Worm (Caenorhabditis elegans): ENCODE data around the gene scl-5.

DNA sequence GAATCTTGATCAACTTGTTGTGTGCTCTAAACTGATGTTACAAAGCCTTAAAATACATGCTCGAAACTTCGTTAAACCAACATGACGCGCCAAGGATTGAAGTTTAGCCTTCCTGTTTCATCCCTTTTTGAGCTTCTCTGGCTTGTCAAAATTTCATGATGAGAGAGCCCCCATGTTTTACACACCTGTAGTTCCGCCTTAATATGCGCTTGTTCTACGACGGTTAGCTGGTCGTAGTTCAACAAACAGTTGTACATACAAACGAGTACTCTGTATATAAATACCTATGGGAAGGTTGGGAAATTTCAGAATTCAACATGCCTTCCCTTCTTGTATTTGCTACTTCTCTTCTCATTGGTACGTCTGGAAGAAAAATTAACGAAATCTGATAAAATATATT lies 4.6 kb downstream of the scl-5 start, which contains the start of gene scl-6:
- no peak for TF ChIP-seq W03F9.2 (tag; optimal IDR thresholded peaks at IDR 0.05)
- no peak for TF ChIP-seq him-1 (tag; optimal IDR thresholded peaks at IDR 0.05)
